Fruit fly (Drosophila melanogaster): ENCODE measurements around the gene Shawn.

Shawn gene

DNA sequence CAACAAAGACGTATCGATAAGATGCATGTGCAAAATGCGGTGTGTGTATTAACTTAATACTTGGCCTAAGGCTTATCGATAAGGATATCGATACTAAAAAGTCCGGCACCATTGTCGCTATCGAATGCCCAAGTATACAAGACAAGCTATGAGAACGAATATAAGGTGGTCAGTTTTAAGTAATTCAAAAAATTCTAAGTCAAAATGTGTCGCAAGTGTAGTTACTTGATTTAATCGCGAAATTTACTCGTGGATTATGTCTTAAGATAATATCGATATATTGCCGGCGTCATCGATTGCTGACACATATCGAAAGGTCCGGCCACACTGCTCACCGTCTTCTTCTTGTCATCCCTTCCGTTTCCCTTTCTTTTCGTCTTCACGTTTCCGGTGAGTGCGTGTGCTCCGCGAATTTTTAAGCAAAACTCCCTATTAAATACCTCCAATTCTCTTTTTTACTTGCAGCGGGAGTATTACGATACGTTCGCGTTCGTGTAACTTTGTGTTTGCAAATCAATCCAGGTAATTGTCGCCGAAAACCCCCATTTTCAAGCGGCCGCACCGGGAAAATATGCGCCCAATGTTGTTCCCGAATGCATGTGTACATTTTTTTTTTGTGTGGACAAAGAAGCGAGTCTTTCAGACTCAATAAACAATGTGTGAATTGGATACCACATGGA, 13.5 kb upstream of the Shawn start, which contains the start of gene RpS10b:
Gene RpS10b (plus strand): TSS at position 348 of the 680 bp plus-strand sequence.
- TF ChIP-seq CG17801 (GFP tag; optimal IDR thresholded peaks at IDR 0.05; ENCODE audit: partially characterized antibody), result peak; percentile 91

DNA sequence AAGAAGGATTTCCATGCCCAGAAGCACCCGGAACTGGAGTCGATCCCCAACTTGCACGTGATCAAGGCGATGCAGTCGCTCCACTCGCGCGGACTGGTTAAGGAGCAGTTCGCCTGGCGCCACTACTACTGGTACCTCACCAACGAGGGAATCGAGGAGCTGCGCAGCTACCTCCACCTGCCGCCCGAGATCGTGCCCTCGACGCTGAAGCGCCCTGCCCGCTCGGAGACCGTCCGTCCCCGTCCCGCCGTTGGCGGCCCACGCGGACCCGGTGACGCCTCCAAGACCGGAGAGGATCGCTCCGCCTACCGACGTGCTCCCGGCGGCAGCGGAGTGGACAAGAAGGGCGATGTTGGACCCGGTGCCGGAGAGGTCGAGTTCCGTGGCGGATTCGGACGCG, 12.8 kb upstream of the Shawn start:
- no peak for TF ChIP-seq CG17801 (GFP tag; optimal IDR thresholded peaks at IDR 0.05; ENCODE audit: partially characterized antibody)

dm6 chrX:19601644-19602043, 9.7 kb upstream of the Shawn start, which contains the start of gene CG14220:
TSS of gene CG14220 (minus strand) at chrX:19601851.
- peak; percentile 69 for TF ChIP-seq CG17801 (GFP tag; optimal IDR thresholded peaks at IDR 0.05; ENCODE audit: partially characterized antibody)

DNA sequence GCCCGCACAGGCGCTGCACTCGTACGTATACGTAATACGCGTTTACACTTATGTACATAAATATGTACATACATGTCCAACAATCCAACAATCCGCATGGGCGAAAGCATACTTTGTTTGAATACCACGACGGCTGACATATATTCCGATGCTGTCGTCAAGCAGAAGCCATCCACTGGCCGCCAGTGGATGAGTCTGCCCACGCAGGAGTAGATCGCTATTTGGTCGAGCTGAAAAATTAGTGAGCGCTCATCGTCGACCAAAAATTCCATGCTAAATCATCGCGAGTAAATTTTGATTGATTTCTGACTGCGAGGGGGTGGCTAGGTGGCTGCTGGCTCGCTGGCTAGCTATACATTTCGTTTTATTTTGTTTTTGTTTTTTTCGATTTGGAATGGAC, 8.8 kb upstream of the Shawn start:
- TF ChIP-seq CG17801 (GFP tag; optimal IDR thresholded peaks at IDR 0.05; ENCODE audit: partially characterized antibody), result no peak

DNA sequence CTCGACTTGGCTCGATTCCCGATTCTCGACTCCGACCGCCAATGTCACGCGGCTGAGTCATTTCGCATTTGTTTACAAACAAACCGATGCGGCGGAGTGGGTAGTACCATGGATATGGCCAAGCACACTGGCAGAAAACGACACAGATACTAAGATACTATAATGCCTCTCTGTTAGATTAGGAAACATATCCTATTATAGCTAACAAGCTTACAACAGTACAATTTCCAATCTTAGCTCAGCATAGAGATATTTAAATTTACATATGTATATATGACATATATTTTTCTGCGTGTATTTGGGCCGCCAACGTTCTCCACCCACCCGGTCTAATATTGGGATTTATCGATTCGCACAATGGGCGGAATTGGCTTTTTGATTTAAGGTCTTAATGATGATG, 7.4 kb upstream of the Shawn start:
- TF ChIP-seq CG17801 (GFP tag; optimal IDR thresholded peaks at IDR 0.05; ENCODE audit: partially characterized antibody), result no peak

DNA sequence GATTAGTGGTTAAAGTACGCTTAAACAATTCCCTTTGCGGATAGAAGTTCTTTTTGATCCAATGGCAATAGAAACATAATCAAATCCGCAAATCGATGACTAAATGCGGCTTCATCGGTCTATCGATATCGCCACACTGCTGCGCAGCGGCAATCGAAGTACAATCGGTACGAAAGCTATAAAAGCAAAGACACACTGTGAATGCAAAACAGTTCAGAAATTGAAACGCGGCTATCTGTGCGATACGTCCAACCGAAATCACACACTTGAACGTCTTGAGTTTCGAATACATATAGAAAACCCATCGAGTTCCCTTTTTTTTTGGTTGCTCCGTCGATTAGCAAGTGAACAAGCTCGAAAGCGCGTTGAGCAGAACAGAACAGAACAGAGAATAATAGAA, 6.3 kb upstream of the Shawn start, which contains the start of gene CG14207:
Gene CG14207 (plus strand): TSS at position 203 of the 400 bp plus-strand sequence.
- no peak for TF ChIP-seq CG17801 (GFP tag; optimal IDR thresholded peaks at IDR 0.05; ENCODE audit: partially characterized antibody)

- no peak for TF ChIP-seq CG17801 (GFP tag; optimal IDR thresholded peaks at IDR 0.05; ENCODE audit: partially characterized antibody)
These were observed 5.4 kb upstream of the Shawn start for dm6 chrX:19605915-19606314.

- no peak for TF ChIP-seq CG17801 (GFP tag; optimal IDR thresholded peaks at IDR 0.05; ENCODE audit: partially characterized antibody)
These were observed 4.8 kb upstream of the Shawn start for dm6 chrX:19606558-19606957.

dm6 chrX:19606971-19607370, 4.4 kb upstream of the Shawn start:
- no peak for TF ChIP-seq CG17801 (GFP tag; optimal IDR thresholded peaks at IDR 0.05; ENCODE audit: partially characterized antibody)

DNA sequence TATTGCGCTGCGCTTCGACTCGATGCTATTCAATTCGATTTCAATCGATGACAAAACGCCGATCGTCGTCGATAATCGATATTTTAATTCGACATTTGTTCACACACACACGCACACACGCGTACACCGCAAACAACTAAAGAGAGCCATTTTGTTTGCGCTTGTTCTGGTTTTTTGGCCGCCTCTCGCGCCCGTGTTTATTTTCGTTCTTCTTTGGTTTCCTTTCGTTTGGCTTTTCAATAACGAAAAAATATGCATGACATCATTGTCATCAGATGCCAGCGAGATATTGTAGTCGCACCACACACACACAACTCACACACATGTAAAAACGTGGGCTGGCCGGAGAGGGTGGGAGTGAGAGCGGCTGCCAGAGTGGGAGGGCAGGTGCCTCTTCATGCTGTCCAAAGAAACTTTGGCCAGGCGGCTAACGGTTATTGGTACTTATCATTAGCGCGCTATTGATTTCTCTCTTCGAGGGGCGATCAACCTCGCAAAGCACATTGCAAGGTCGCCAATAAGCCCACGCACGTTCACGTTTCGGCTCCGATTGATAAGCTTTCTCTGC, 3.2 kb upstream of the Shawn start:
- no peak for TF ChIP-seq CG17801 (GFP tag; optimal IDR thresholded peaks at IDR 0.05; ENCODE audit: partially characterized antibody)

DNA sequence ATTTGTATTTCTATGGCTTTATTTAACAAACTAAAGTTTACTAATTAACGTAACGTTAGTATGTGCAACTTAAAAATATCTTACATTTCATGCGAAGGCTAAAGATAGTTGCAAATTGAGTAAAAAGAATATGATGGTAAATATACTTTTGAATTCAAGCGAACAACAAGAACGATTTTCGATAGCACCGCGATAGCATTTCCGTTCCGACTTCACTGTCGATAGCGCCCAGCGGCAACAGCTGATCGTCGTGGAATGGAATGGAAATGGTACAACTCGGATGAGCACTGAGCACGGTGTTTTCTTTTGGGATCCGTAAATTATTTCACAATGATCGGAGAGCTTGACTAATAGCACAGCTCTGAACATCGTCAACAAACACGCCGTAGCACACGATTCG, 2.1 kb downstream of the Shawn start:
- peak; percentile 85 for TF ChIP-seq CG17801 (GFP tag; optimal IDR thresholded peaks at IDR 0.05; ENCODE audit: partially characterized antibody)

- no peak for TF ChIP-seq CG17801 (GFP tag; optimal IDR thresholded peaks at IDR 0.05; ENCODE audit: partially characterized antibody)
These were observed 4.8 kb downstream of the Shawn start, which contains the start of gene CG14210 for dm6 chrX:19615990-19616663. TSS of gene CG14210 (plus strand) at chrX:19616196.

DNA sequence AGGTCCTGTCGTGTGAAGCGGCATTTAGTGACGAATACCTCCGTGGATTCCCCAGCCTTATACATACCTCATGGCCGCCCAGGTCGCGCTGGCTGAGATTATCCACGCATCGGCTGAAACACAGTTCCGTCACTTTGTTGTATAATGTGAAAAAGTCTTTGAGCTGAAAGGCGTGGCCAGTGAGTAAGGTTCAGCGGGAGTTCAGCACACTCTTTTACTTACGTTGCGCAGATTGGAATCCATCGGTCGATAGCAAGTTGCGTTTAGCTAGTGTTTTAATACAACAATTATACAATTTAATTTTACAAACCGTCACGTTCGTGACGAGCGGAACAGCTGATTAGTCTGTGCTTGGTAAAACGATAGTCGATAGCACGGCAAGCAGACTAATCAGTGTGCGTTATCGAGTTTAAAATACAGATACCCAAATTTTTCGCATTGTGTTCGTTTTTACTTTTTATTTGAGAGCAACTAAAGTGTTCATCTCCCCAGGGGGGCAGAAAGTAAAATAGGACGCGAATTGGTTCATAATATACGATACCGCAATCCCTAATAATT, 6.9 kb downstream of the Shawn start, which contains the start of the genes Pstk and Tim9b:
Gene Pstk (minus strand): TSS at position 355 of the 558 bp plus-strand sequence.
Gene Tim9b (minus strand): TSS at position 355 of the 558 bp plus-strand sequence.
- TF ChIP-seq CG17801 (GFP tag; optimal IDR thresholded peaks at IDR 0.05; ENCODE audit: partially characterized antibody), result no peak

DNA sequence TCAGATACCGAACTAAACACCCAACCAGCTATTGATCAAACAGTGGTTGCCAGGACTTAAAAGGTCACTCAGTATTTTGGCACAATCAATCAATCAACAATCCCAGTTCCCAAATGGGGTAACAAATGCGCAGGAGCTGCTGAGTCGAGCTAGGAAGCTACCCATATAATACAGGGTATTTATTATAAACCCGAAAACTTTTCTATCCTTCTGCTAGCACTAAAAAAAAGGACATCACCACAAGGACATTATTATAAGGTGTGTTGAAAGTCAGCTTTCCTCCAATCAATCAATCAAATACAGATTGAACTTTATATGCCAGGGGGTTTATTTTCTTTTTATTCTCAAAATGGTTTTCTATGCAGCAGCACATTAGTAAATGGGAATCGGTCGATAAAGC, 9.8 kb downstream of the Shawn start, which contains the start of gene CG14221:
Gene CG14221 (minus strand): TSS at position 101 of the 400 bp plus-strand sequence.
- TF ChIP-seq CG17801 (GFP tag; optimal IDR thresholded peaks at IDR 0.05; ENCODE audit: partially characterized antibody), result no peak

dm6 chrX:19622924-19623323, 11.6 kb downstream of the Shawn start, which contains the start of the genes Naa20A and MKP-4:
TSS of gene Naa20A (minus strand) at chrX:19623074.
TSS of gene MKP-4 (plus strand) at chrX:19623114.
- TF ChIP-seq CG17801 (GFP tag; optimal IDR thresholded peaks at IDR 0.05; ENCODE audit: partially characterized antibody), result no peak

All from ovary, adult (tissue).